Worm (Caenorhabditis elegans): ENCODE measurements around the gene zip-7.

zip-7 gene

DNA sequence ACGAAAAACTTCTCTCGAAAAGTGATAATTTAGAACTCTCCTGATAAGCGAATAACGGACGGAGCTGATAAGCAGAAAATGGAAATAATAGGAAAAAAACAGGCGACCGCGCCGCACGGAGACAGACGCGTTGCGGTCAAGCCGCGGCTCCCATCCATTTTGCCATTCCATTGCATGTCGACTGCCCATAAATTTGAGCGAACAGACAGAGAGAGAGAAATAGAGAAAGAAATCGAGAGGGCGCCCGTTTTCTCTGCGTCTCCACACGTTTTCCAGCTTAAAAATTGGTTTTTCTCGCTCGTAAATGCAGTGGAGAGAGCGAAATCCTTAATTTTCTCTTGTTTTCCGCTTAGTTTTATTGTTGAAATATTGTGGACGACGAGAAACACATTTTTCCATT is 3.6 kb downstream of the zip-7 start (continued):
- no peak for TF ChIP-seq F26F4.8 (GFP tag; conservative IDR thresholded peaks at IDR 0.05)
- no peak for TF ChIP-seq Y5F2A.4 (GFP tag; optimal IDR thresholded peaks at IDR 0.05)
- TF ChIP-seq nhr-111 (GFP tag; optimal IDR thresholded peaks at IDR 0.05), result no peak
- no peak for TF ChIP-seq ceh-62 (tag; optimal IDR thresholded peaks at IDR 0.05)
- no peak for TF ChIP-seq spr-3 (GFP tag; optimal IDR thresholded peaks at IDR 0.05)
- TF ChIP-seq ZK337.2 (GFP tag; IDR thresholded peaks at IDR 0.05), result no peak
- TF ChIP-seq mep-1 (tag; optimal IDR thresholded peaks at IDR 0.05), result peak; percentile 61
- no peak for TF ChIP-seq Y105C5A.15 (GFP tag; IDR thresholded peaks at IDR 0.05)
- TF ChIP-seq vab-7 (GFP tag; IDR thresholded peaks at IDR 0.05), result no peak
- no peak for TF ChIP-seq unc-130 (GFP tag; optimal IDR thresholded peaks at IDR 0.05)
- TF ChIP-seq dpl-1 (GFP tag; optimal IDR thresholded peaks at IDR 0.05), result peak; percentile 45
- TF ChIP-seq nhr-76 (tag; optimal IDR thresholded peaks at IDR 0.05), result no peak
- TF ChIP-seq cey-2 (tag; optimal IDR thresholded peaks at IDR 0.05; ENCODE audit: borderline replicate concordance, insufficient read depth), result no peak
- TF ChIP-seq ZK546.5 (tag; optimal IDR thresholded peaks at IDR 0.05), result no peak
- no peak for TF ChIP-seq ceh-20 (GFP tag; IDR thresholded peaks at IDR 0.05)
- peak; percentile 90 for TF ChIP-seq php-3 (GFP tag; IDR thresholded peaks at IDR 0.05)
- TF ChIP-seq F44E2.7 (GFP tag; IDR thresholded peaks at IDR 0.05), result no peak
- peak; percentile 49; the same call in 1 of the 2 replicates for TF ChIP-seq egl-43 (GFP tag; IDR thresholded peaks at IDR 0.05)
- no peak for TF ChIP-seq daf-8 (GFP tag; IDR thresholded peaks at IDR 0.05)
- TF ChIP-seq mes-2 (tag; optimal IDR thresholded peaks at IDR 0.05; ENCODE audit: poor library complexity, severe bottlenecking), result peak; percentile 74
- 0 out of 2 replicates have a peak, but pooled peaks have one; percentile 41 for TF ChIP-seq nhr-41 (GFP tag; IDR thresholded peaks at IDR 0.05)
- TF ChIP-seq pqm-1 (tag; optimal IDR thresholded peaks at IDR 0.05), result peak; percentile 81
- TF ChIP-seq mdt-29 (GFP tag; IDR thresholded peaks at IDR 0.05), result no peak
- TF ChIP-seq ceh-28 (tag; optimal IDR thresholded peaks at IDR 0.05), result no peak
- TF ChIP-seq nhr-10 (tag; optimal IDR thresholded peaks at IDR 0.05), result no peak
- TF ChIP-seq T26A8.4 (GFP tag; IDR thresholded peaks at IDR 0.05), result peak; percentile 55; the same call in 1 of the 2 replicates
- TF ChIP-seq mxl-2 (GFP tag; conservative IDR thresholded peaks at IDR 0.05), result no peak
- no peak for TF ChIP-seq ctbp-1 (GFP tag; IDR thresholded peaks at IDR 0.05)
- no peak for TF ChIP-seq R02D3.7 (tag; optimal IDR thresholded peaks at IDR 0.05)
- no peak for TF ChIP-seq zip-2 (tag; optimal IDR thresholded peaks at IDR 0.05)
- TF ChIP-seq jun-1 (tag; optimal IDR thresholded peaks at IDR 0.05), result no peak
- peak; percentile 38; the same call in 1 of the 2 replicates for TF ChIP-seq set-16 (GFP tag; IDR thresholded peaks at IDR 0.05)
- TF ChIP-seq attf-4 (tag; optimal IDR thresholded peaks at IDR 0.05), result no peak
- TF ChIP-seq saeg-2 (GFP tag; IDR thresholded peaks at IDR 0.05), result no peak
- no peak for TF ChIP-seq nhr-237 (tag; optimal IDR thresholded peaks at IDR 0.05)
- TF ChIP-seq daf-16 (GFP tag; optimal IDR thresholded peaks at IDR 0.05), result no peak
- TF ChIP-seq daf-16 (tag; optimal IDR thresholded peaks at IDR 0.05), result peak; percentile 75
- no peak for TF ChIP-seq mdl-1 (tag; optimal IDR thresholded peaks at IDR 0.05)
- TF ChIP-seq aha-1 (tag), result peak; percentile 92
- peak; percentile 9 for TF ChIP-seq lin-13 (GFP tag; optimal IDR thresholded peaks at IDR 0.05)
- no peak for TF ChIP-seq ces-1 (GFP tag; optimal IDR thresholded peaks at IDR 0.05)
- TF ChIP-seq zfp-3 (GFP tag; conservative IDR thresholded peaks at IDR 0.05), result no peak
- TF ChIP-seq egl-27 (tag; optimal IDR thresholded peaks at IDR 0.05), result no peak
- TF ChIP-seq hlh-11 (tag; optimal IDR thresholded peaks at IDR 0.05), result peak; percentile 88
- peak; percentile 56 for TF ChIP-seq hmg-1.1 (GFP tag; IDR thresholded peaks at IDR 0.05)
- peak in 1 of 2 experiments; percentile 68 for TF ChIP-seq lsy-2 (tag; optimal IDR thresholded peaks at IDR 0.05)
- no peak for TF ChIP-seq madf-5 (GFP tag; IDR thresholded peaks at IDR 0.05)
- peak; percentile 43; the same call in 1 of the 2 replicates for TF ChIP-seq lin-38 (GFP tag; IDR thresholded peaks at IDR 0.05)
- no peak for TF ChIP-seq snpc-4 (tag; optimal IDR thresholded peaks at IDR 0.05)
- TF ChIP-seq ama-1 (optimal IDR thresholded peaks at IDR 0.05), result peak; percentile 8
- peak; percentile 16 for TF ChIP-seq rbr-2 (tag; optimal IDR thresholded peaks at IDR 0.05)
- TF ChIP-seq tra-1 (GFP tag; IDR thresholded peaks at IDR 0.05), result peak; percentile 66; the same call in 1 of the 2 replicates

Measured in whole organism, L4 larva.